Fruit fly (Drosophila melanogaster) whole organism, embryonic: ENCODE data around the gene frj.

Experiments used
- Antp ChIP-seq: fragments of 200-800 bp; sonication (Bioruptor generic); optimal IDR thresholded peaks from 3 replicates; lab custom pipeline; 2016; ENCODE audit warnings: missing biosample characterization, missing genetic modification characterization
- Awh ChIP-seq: fragments of 200-800 bp; sonication (Bioruptor generic); IDR thresholded peaks from 2 replicates; pipeline ENCODE4, ENCODE4 v1.3.6; 2022; ENCODE audit warnings: missing biosample characterization, missing genetic modification characterization
- CG10462 ChIP-seq: fragments of 200-800 bp; sonication (Bioruptor generic); optimal IDR thresholded peaks from 2 replicates; lab custom pipeline; 2016; ENCODE audit warnings: missing biosample characterization, missing genetic modification characterization
- CG10979 ChIP-seq: fragments of 200-800 bp; sonication (Bioruptor generic); optimal IDR thresholded peaks from 2 replicates; lab custom pipeline; 2018; ENCODE audit warnings: missing biosample characterization, mild to moderate bottlenecking, missing genetic modification characterization, moderate library complexity
- CG11398 ChIP-seq: fragments of 200-800 bp; sonication (Bioruptor generic); optimal IDR thresholded peaks from 2 replicates; lab custom pipeline; 2016; ENCODE audit warnings: missing biosample characterization, missing genetic modification characterization
- CG12299 ChIP-seq: fragments of 200-800 bp; sonication (Bioruptor generic); optimal IDR thresholded peaks from 2 replicates; lab custom pipeline; 2018; ENCODE audit warnings: missing biosample characterization, mild to moderate bottlenecking, missing genetic modification characterization
- CG12769 ChIP-seq: fragments of 200-800 bp; sonication (Bioruptor generic); optimal IDR thresholded peaks from 2 replicates; lab custom pipeline; 2019; ENCODE audit warnings: missing biosample characterization, mild to moderate bottlenecking, missing genetic modification characterization, moderate library complexity
- CG14667 ChIP-seq: fragments of 200-800 bp; sonication (Bioruptor generic); IDR thresholded peaks from 2 replicates; pipeline ENCODE4 v1.3.6; 2022; ENCODE audit warnings: missing biosample characterization, missing genetic modification characterization
- CG15601 ChIP-seq: fragments of 200-800 bp; sonication (Bioruptor generic); optimal IDR thresholded peaks from 3 replicates; lab custom pipeline; 2019; ENCODE audit warnings: missing biosample characterization, mild to moderate bottlenecking, missing genetic modification characterization, moderate library complexity
- CG1603 ChIP-seq: fragments of 200-800 bp; sonication (Bioruptor generic); optimal IDR thresholded peaks from 2 replicates; lab custom pipeline; 2019; ENCODE audit warnings: missing biosample characterization, mild to moderate bottlenecking, missing genetic modification characterization, moderate library complexity
- CG17802 ChIP-seq: fragments of 200-800 bp; sonication (Bioruptor generic); optimal IDR thresholded peaks from 2 replicates; lab custom pipeline; 2018; ENCODE audit warnings: missing biosample characterization, mild to moderate bottlenecking, missing genetic modification characterization, moderate library complexity
- CG1832 ChIP-seq: fragments of 200-800 bp; sonication (Bioruptor generic); optimal IDR thresholded peaks from 2 replicates; lab custom pipeline; 2017; ENCODE audit warnings: missing biosample characterization, mild to moderate bottlenecking, missing genetic modification characterization, inconsistent platforms
- CG2129 ChIP-seq: fragments of 200-800 bp; sonication (Bioruptor generic); IDR thresholded peaks from 2 replicates; pipeline ENCODE4 v1.3.6; 2022; ENCODE audit warnings: missing biosample characterization, missing genetic modification characterization; ENCODE audit not compliant: partially characterized antibody
- CG2889 ChIP-seq: fragments of 200-800 bp; sonication (Bioruptor generic); IDR thresholded peaks from 3 replicates; pipeline ENCODE4 v1.3.6; 2022; ENCODE audit warnings: missing biosample characterization, missing genetic modification characterization
- CG3065 ChIP-seq: fragments of 200-800 bp; sonication (Bioruptor generic); optimal IDR thresholded peaks from 2 replicates; lab custom pipeline; 2016; ENCODE audit warnings: missing biosample characterization, missing genetic modification characterization
- CG4404 ChIP-seq: fragments of 200-800 bp; sonication (Bioruptor generic); IDR thresholded peaks from 2 replicates; pipeline ENCODE4 v1.3.6; 2022; ENCODE audit warnings: missing biosample characterization, missing genetic modification characterization
- CG5245 ChIP-seq: fragments of 200-800 bp; sonication (Bioruptor generic); optimal IDR thresholded peaks from 3 replicates; lab custom pipeline; 2016; ENCODE audit warnings: missing biosample characterization, missing genetic modification characterization
- CG7556 ChIP-seq: fragments of 200-800 bp; sonication (Bioruptor generic); optimal IDR thresholded peaks from 2 replicates; lab custom pipeline; 2017; ENCODE audit warnings: missing biosample characterization, mild to moderate bottlenecking, missing genetic modification characterization
- CG7839 ChIP-seq: fragments of 200-800 bp; sonication (Bioruptor generic); optimal IDR thresholded peaks from 3 replicates; lab custom pipeline; 2018; ENCODE audit warnings: missing biosample characterization, mild to moderate bottlenecking, missing genetic modification characterization, moderate library complexity
- CHES-1-like ChIP-seq: fragments of 200-800 bp; sonication (Bioruptor generic); optimal IDR thresholded peaks from 2 replicates; lab custom pipeline; 2016; ENCODE audit warnings: missing biosample characterization, missing genetic modification characterization
- Doc3 ChIP-seq: fragments of 200-800 bp; sonication (Bioruptor generic); IDR thresholded peaks from 3 replicates; pipeline ENCODE4 v1.3.6; 2022; ENCODE audit warnings: missing biosample characterization, missing genetic modification characterization; ENCODE audit not compliant: partially characterized antibody
- Fer2 ChIP-seq: fragments of 200-800 bp; sonication (Bioruptor generic); optimal IDR thresholded peaks from 2 replicates; lab custom pipeline; 2018; ENCODE audit warnings: missing biosample characterization, mild to moderate bottlenecking, missing genetic modification characterization, moderate library complexity
- H2.0 ChIP-seq: fragments of 200-800 bp; sonication (Bioruptor generic); IDR thresholded peaks from 2 replicates; pipeline ENCODE4 v1.3.6; 2022; ENCODE audit warnings: missing biosample characterization, missing genetic modification characterization
- HmgD ChIP-seq: fragments of 200-800 bp; sonication (Bioruptor generic); optimal IDR thresholded peaks from 3 replicates; lab custom pipeline; 2016; ENCODE audit warnings: missing biosample characterization, missing genetic modification characterization
- Lhr ChIP-seq: fragments of 200-800 bp; sonication (Bioruptor generic); optimal IDR thresholded peaks from 3 replicates; lab custom pipeline; 2017; ENCODE audit warnings: mild to moderate bottlenecking, missing biosample characterization, missing genetic modification reagents, missing genetic modification characterization
- Lim3 ChIP-seq: fragments of 200-800 bp; sonication (Bioruptor generic); IDR thresholded peaks from 2 replicates; pipeline ENCODE4 v1.3.6; 2022; ENCODE audit warnings: missing biosample characterization, missing genetic modification characterization
- Meics ChIP-seq: fragments of 200-800 bp; sonication (Bioruptor generic); optimal IDR thresholded peaks from 2 replicates; lab custom pipeline; 2017; ENCODE audit warnings: missing biosample characterization, mild to moderate bottlenecking, missing genetic modification characterization
- Neu2 ChIP-seq: fragments of 200-800 bp; sonication (Bioruptor generic); optimal IDR thresholded peaks from 3 replicates; lab custom pipeline; 2016; ENCODE audit warnings: missing biosample characterization, missing genetic modification characterization, borderline replicate concordance
- YL-1 ChIP-seq: fragments of 200-800 bp; sonication (Bioruptor generic); optimal IDR thresholded peaks from 3 replicates; lab custom pipeline; 2017; ENCODE audit warnings: missing biosample characterization, mild to moderate bottlenecking, missing genetic modification characterization
- bab2 ChIP-seq: fragments of 200-800 bp; sonication (Bioruptor generic); optimal IDR thresholded peaks from 2 replicates; lab custom pipeline; 2016; ENCODE audit warnings: missing biosample characterization, missing genetic modification characterization
- danr ChIP-seq: fragments of 200-800 bp; sonication (Bioruptor generic); IDR thresholded peaks from 2 replicates; pipeline ENCODE4 v1.3.6; 2022; ENCODE audit warnings: missing biosample characterization, missing genetic modification characterization
- disco-r ChIP-seq: fragments of 200-800 bp; sonication (Bioruptor generic); optimal IDR thresholded peaks from 2 replicates; lab custom pipeline; 2016; ENCODE audit warnings: missing biosample characterization, missing genetic modification characterization
- dmrt99B ChIP-seq: fragments of 200-800 bp; sonication (Bioruptor generic); optimal IDR thresholded peaks from 2 replicates; lab custom pipeline; 2018; ENCODE audit warnings: missing biosample characterization, mild to moderate bottlenecking, missing genetic modification characterization, moderate library complexity
- ems ChIP-seq: fragments of 200-800 bp; sonication (Bioruptor generic); optimal IDR thresholded peaks from 3 replicates; lab custom pipeline; 2016; ENCODE audit warnings: missing biosample characterization, missing genetic modification characterization
- fd102C ChIP-seq: fragments of 200-800 bp; sonication (Bioruptor generic); optimal IDR thresholded peaks from 2 replicates; lab custom pipeline; 2018; ENCODE audit warnings: missing biosample characterization, mild to moderate bottlenecking, missing genetic modification characterization, moderate library complexity
- grau ChIP-seq: fragments of 200-800 bp; optimal IDR thresholded peaks from 3 replicates; lab custom pipeline; 2019; ENCODE audit warnings: missing biosample characterization, mild to moderate bottlenecking, missing genetic modification characterization, moderate library complexity
- h ChIP-seq: fragments of >200 bp; optimal IDR thresholded peaks from 2 replicates; lab custom pipeline; 2017
- kah ChIP-seq: fragments of 200-800 bp; sonication (Bioruptor generic); optimal IDR thresholded peaks from 2 replicates; lab custom pipeline; 2018; ENCODE audit warnings: missing biosample characterization, mild to moderate bottlenecking, missing genetic modification characterization
- kay ChIP-seq: fragments of 200-800 bp; sonication (Bioruptor generic); optimal IDR thresholded peaks from 2 replicates; lab custom pipeline; 2016; ENCODE audit warnings: missing biosample characterization, missing genetic modification characterization
- mam ChIP-seq: fragments of 200-800 bp; sonication (Bioruptor generic); optimal IDR thresholded peaks from 3 replicates; lab custom pipeline; 2016; ENCODE audit warnings: missing biosample characterization, missing genetic modification characterization
- phol ChIP-seq: fragments of 200-800 bp; sonication (Bioruptor generic); optimal IDR thresholded peaks from 3 replicates; lab custom pipeline; 2018; ENCODE audit warnings: missing biosample characterization, mild to moderate bottlenecking, missing genetic modification characterization, moderate library complexity
- pros ChIP-seq: fragments of 200-800 bp; sonication (Bioruptor generic); optimal IDR thresholded peaks from 3 replicates; lab custom pipeline; 2019; ENCODE audit warnings: missing biosample characterization, mild to moderate bottlenecking, missing genetic modification characterization, moderate library complexity
- pzg ChIP-seq: fragments of 200-800 bp; sonication (Bioruptor generic); optimal IDR thresholded peaks from 3 replicates; lab custom pipeline; 2018; ENCODE audit warnings: missing biosample characterization, mild to moderate bottlenecking, missing genetic modification characterization, moderate library complexity
- salm ChIP-seq: fragments of 200-800 bp; sonication (Bioruptor generic); optimal IDR thresholded peaks from 2 replicates; lab custom pipeline; 2018; ENCODE audit warnings: missing biosample characterization, mild to moderate bottlenecking, missing genetic modification characterization
- sens ChIP-seq: fragments of 200-800 bp; sonication (Bioruptor generic); peaks from one replicate; lab custom pipeline; 2016; ENCODE audit warnings: missing biosample characterization, missing genetic modification characterization
- sqz ChIP-seq: fragments of 200-800 bp; sonication (Bioruptor generic); optimal IDR thresholded peaks from 3 replicates; lab custom pipeline; 2018; ENCODE audit warnings: missing biosample characterization, mild to moderate bottlenecking, missing genetic modification characterization
- stc ChIP-seq: fragments of 200-800 bp; sonication (Bioruptor generic); IDR thresholded peaks from 2 replicates; pipeline ENCODE4 v1.3.6; 2022; ENCODE audit warnings: missing biosample characterization, missing genetic modification characterization
- tin ChIP-seq: fragments of 200-800 bp; sonication (Bioruptor generic); optimal IDR thresholded peaks from 3 replicates; lab custom pipeline; 2016; ENCODE audit warnings: missing biosample characterization, missing genetic modification characterization
- ttk ChIP-seq: fragments of 200-800 bp; sonication (Bioruptor generic); IDR thresholded peaks from 2 replicates; pipeline ENCODE4 v2.1.2; 2022; ENCODE audit warnings: missing biosample characterization, missing genetic modification characterization
- vnd ChIP-seq: fragments of 200-800 bp; sonication (Bioruptor generic); IDR thresholded peaks from 3 replicates; pipeline ENCODE4 v1.3.6; 2022; ENCODE audit warnings: missing biosample characterization, missing genetic modification characterization; ENCODE audit not compliant: partially characterized antibody
- zfh1 ChIP-seq: fragments of 200-800 bp; sonication (Bioruptor generic); IDR thresholded peaks from 3 replicates; pipeline ENCODE4 v1.3.6; 2022; ENCODE audit warnings: missing biosample characterization, missing genetic modification characterization
- zfh2 ChIP-seq: fragments of 200-800 bp; sonication (Bioruptor generic); optimal IDR thresholded peaks from 2 replicates; lab custom pipeline; 2016; ENCODE audit warnings: missing biosample characterization, missing genetic modification characterization

frj gene

DNA sequence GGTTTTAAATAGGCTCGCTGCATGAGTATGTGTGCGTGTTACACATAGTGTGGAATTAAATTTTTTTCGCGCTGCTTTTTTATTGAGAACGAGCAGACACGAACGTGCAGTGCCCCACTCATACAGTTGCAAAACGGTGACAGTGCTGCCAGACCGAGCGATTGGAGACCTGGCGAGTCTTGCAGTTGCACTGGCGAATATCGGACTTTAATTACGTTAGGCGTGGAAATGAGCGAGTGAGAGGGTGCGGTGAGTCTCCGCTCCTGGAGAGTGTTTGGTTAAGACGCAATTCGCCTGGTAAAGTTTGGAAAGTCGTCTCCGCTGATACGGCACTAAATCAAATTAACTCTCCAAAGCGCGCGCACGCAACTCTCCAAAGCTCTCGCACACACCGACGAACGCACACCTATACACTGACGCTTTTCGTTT is 25.5 kb downstream of the frj start (continued):
- peak; percentile 28 for TF ChIP-seq salm
- peak; percentile 51 for TF ChIP-seq CG1603
- TF ChIP-seq CG5245 (GFP tag; lab: Kevin White, UChicago), result no peak
- TF ChIP-seq phol (tag; lab: Kevin White, UChicago), result no peak
- TF ChIP-seq HmgD, result peak; percentile 28
- no peak for TF ChIP-seq dmrt99B
- TF ChIP-seq ttk (GFP tag; lab: Robert Waterston, UW), result no peak
- no peak for TF ChIP-seq bab2 (GFP tag; lab: Kevin White, UChicago)
- no peak for TF ChIP-seq Lhr (GFP tag; lab: Kevin White, UChicago)
- TF ChIP-seq Meics (GFP tag; lab: Kevin White, UChicago), result peak; percentile 2
- no peak for TF ChIP-seq CG15601 (tag; lab: Kevin White, UChicago)
- no peak for TF ChIP-seq stc (GFP tag; lab: Robert Waterston, UW)
- no peak for TF ChIP-seq kay (GFP tag; lab: Kevin White, UChicago)
- no peak for TF ChIP-seq h (lab: Kevin White, UChicago)
- no peak for TF ChIP-seq CG7839
- TF ChIP-seq CG1832 (GFP tag; lab: Kevin White, UChicago), result no peak
- peak; percentile 61 for TF ChIP-seq pros
- TF ChIP-seq zfh1 (GFP tag; lab: Robert Waterston, UW), result no peak
- TF ChIP-seq Fer2 (tag; lab: Kevin White, UChicago), result no peak
- no peak for TF ChIP-seq Antp (GFP tag; lab: Kevin White, UChicago)
- no peak for TF ChIP-seq sens
- peak; percentile 65 for TF ChIP-seq pzg (GFP tag; lab: Kevin White, UChicago)
- TF ChIP-seq CG7556 (GFP tag; lab: Kevin White, UChicago), result no peak
- TF ChIP-seq sqz (GFP tag; lab: Kevin White, UChicago), result peak; percentile 79
- TF ChIP-seq vnd, result no peak
- TF ChIP-seq CHES-1-like (GFP tag; lab: Kevin White, UChicago), result no peak
- TF ChIP-seq Lim3 (GFP tag; lab: Robert Waterston, UW), result no peak
- TF ChIP-seq CG17802 (tag; lab: Kevin White, UChicago), result no peak
- no peak for TF ChIP-seq zfh2
- TF ChIP-seq CG3065 (GFP tag; lab: Kevin White, UChicago), result no peak
- no peak for TF ChIP-seq Awh (GFP tag; lab: Robert Waterston, UW)
- TF ChIP-seq CG10462 (GFP tag; lab: Kevin White, UChicago), result no peak
- TF ChIP-seq H2.0 (GFP tag; lab: Robert Waterston, UW), result 0 out of 2 replicates have a peak, but pooled peaks have one; percentile 25
- TF ChIP-seq Neu2 (GFP tag; lab: Kevin White, UChicago), result no peak
- TF ChIP-seq mam, result no peak
- TF ChIP-seq CG12769 (tag; lab: Kevin White, UChicago), result peak; percentile 65
- TF ChIP-seq kah (GFP tag; lab: Kevin White, UChicago), result no peak
- TF ChIP-seq CG11398 (GFP tag; lab: Kevin White, UChicago), result no peak
- no peak for TF ChIP-seq grau (tag; lab: Kevin White, UChicago)
- peak; percentile 69 for TF ChIP-seq YL-1 (GFP tag; lab: Kevin White, UChicago)
- no peak for TF ChIP-seq disco-r
- TF ChIP-seq fd102C (GFP tag; lab: Kevin White, UChicago), result no peak
- no peak; the same call in 2 of the 3 replicates for TF ChIP-seq Doc3 (GFP tag; lab: Robert Waterston, UW)
- no peak for TF ChIP-seq tin (GFP tag; lab: Kevin White, UChicago)
- no peak for TF ChIP-seq ems (GFP tag; lab: Kevin White, UChicago)
- no peak for TF ChIP-seq CG14667 (GFP tag; lab: Robert Waterston, UW)
- no peak for TF ChIP-seq CG2889 (GFP tag; lab: Robert Waterston, UW)
- TF ChIP-seq CG10979 (tag; lab: Kevin White, UChicago), result no peak
- no peak for TF ChIP-seq CG4404 (GFP tag; lab: Robert Waterston, UW)
- TF ChIP-seq CG12299 (tag; lab: Kevin White, UChicago), result no peak
- no peak for TF ChIP-seq danr (GFP tag; lab: Robert Waterston, UW)
- no peak for TF ChIP-seq CG2129 (GFP tag; lab: Robert Waterston, UW)
